Worm (Caenorhabditis elegans) whole organism, L2 larva: ENCODE measurements around the gene ints-13.
A peak's percentile ranks its signal among the peaks of the same experiment; 100 is the strongest.

Experiments
- C34F6.9 ChIP-seq: fragments of 150-350 bp; optimal IDR thresholded peaks from 2 replicates; lab custom pipeline; 2014; ENCODE audit warnings: missing biosample characterization, missing genetic modification characterization
- F13H6.1 ChIP-seq: sonication (generic microtip); optimal IDR thresholded peaks from 2 replicates; lab custom pipeline; 2016; ENCODE audit warnings: missing genetic modification characterization, missing compliant biosample characterization
- Y55F3AM.14 ChIP-seq: fragments of 200-800 bp; sonication (Bioruptor generic); optimal IDR thresholded peaks from 2 replicates; lab custom pipeline; 2018; ENCODE audit warnings: mild to moderate bottlenecking, missing genetic modification characterization, missing compliant biosample characterization
- ZK546.5 ChIP-seq: sonication (generic microtip); optimal IDR thresholded peaks from 2 replicates; lab custom pipeline; 2017; ENCODE audit warnings: missing biosample characterization, missing genetic modification characterization
- alr-1 ChIP-seq: fragments of 150-350 bp; optimal IDR thresholded peaks from 2 replicates; lab custom pipeline; 2014; ENCODE audit warnings: missing biosample characterization, missing genetic modification characterization
- aly-2 ChIP-seq: fragments of 150-350 bp; optimal IDR thresholded peaks from 2 replicates; lab custom pipeline; 2014; ENCODE audit warnings: missing biosample characterization, missing genetic modification characterization
- ama-1 ChIP-seq: fragments of 150-350 bp; optimal IDR thresholded peaks from 2 replicates; lab custom pipeline; 2018; ENCODE audit warnings: inconsistent platforms
- blmp-1 ChIP-seq: sonication (generic microtip); optimal IDR thresholded peaks from 2 replicates; lab custom pipeline; 2017; ENCODE audit warnings: missing genetic modification characterization, mild to moderate bottlenecking, missing compliant biosample characterization, antibody characterized with exemption, moderate library complexity; ENCODE audit not compliant: insufficient read depth
- ceh-82 ChIP-seq: fragments of 150-350 bp; optimal IDR thresholded peaks from 2 replicates; lab custom pipeline; 2014; ENCODE audit warnings: missing biosample characterization, missing genetic modification characterization
- crh-2 ChIP-seq: sonication (generic microtip); optimal IDR thresholded peaks from 2 replicates; lab custom pipeline; 2017; ENCODE audit warnings: missing biosample characterization, missing genetic modification characterization
- dmd-4 ChIP-seq: sonication (generic microtip); optimal IDR thresholded peaks from 2 replicates; lab custom pipeline; 2017; ENCODE audit warnings: missing biosample characterization, missing genetic modification characterization
- elt-3 ChIP-seq: sonication (generic microtip); optimal IDR thresholded peaks from 2 replicates; lab custom pipeline; 2017; ENCODE audit warnings: missing biosample characterization, missing genetic modification characterization
- fos-1 ChIP-seq: fragments of 150-350 bp; optimal IDR thresholded peaks from 2 replicates; lab custom pipeline; 2014; ENCODE audit warnings: missing biosample characterization, missing genetic modification characterization
- gmeb-1 ChIP-seq: fragments of 150-350 bp; optimal IDR thresholded peaks from 2 replicates; lab custom pipeline; 2014; ENCODE audit warnings: missing biosample characterization, missing genetic modification characterization
- lin-13 ChIP-seq: fragments of 150-350 bp; optimal IDR thresholded peaks from 2 replicates; lab custom pipeline; 2014; ENCODE audit warnings: missing biosample characterization, missing genetic modification reagents, missing genetic modification characterization
- lin-39 ChIP-seq: fragments of 150-350 bp; optimal IDR thresholded peaks from 2 replicates; lab custom pipeline; 2014; ENCODE audit warnings: missing biosample characterization, missing genetic modification reagents, missing genetic modification characterization
- lsy-2 ChIP-seq, 2 experiments: fragments of 150-350 bp in 1 of 2; sonication (generic microtip) in 1 of 2; optimal IDR thresholded peaks; 2 replicates each; lab custom pipeline; 2014 to 2017; ENCODE audit warnings: missing biosample characterization in 2 of 2, missing genetic modification characterization in 2 of 2
- mab-5 ChIP-seq: fragments of 150-350 bp; optimal IDR thresholded peaks from 2 replicates; lab custom pipeline; 2014; ENCODE audit warnings: missing biosample characterization, missing genetic modification characterization
- mbf-1 ChIP-seq: sonication (generic microtip); optimal IDR thresholded peaks from 2 replicates; lab custom pipeline; 2017; ENCODE audit warnings: missing biosample characterization, missing genetic modification characterization
- mdl-1 ChIP-seq, 2 experiments: fragments of 150-350 bp in 1 of 2; sonication (generic microtip) in 1 of 2; optimal IDR thresholded peaks; 2 replicates each; lab custom pipeline; 2017; ENCODE audit warnings: missing biosample characterization in 2 of 2, missing genetic modification characterization in 2 of 2
- nhr-10 ChIP-seq: sonication (generic microtip); optimal IDR thresholded peaks from 2 replicates; lab custom pipeline; 2017; ENCODE audit warnings: missing biosample characterization, missing genetic modification characterization
- nhr-11 ChIP-seq: fragments of 150-350 bp; optimal IDR thresholded peaks from 2 replicates; lab custom pipeline; 2014; ENCODE audit warnings: missing biosample characterization, missing genetic modification characterization
- nhr-129 ChIP-seq: fragments of 150-350 bp; optimal IDR thresholded peaks from 2 replicates; lab custom pipeline; 2014; ENCODE audit warnings: missing biosample characterization, missing genetic modification characterization
- nhr-21 ChIP-seq: fragments of 150-350 bp; optimal IDR thresholded peaks from 2 replicates; lab custom pipeline; 2014; ENCODE audit warnings: missing biosample characterization, missing genetic modification characterization
- nhr-23 ChIP-seq: fragments of 150-350 bp; optimal IDR thresholded peaks from 2 replicates; lab custom pipeline; 2014; ENCODE audit warnings: missing biosample characterization, missing genetic modification reagents, missing genetic modification characterization
- nhr-237 ChIP-seq: fragments of 150-350 bp; optimal IDR thresholded peaks from 2 replicates; lab custom pipeline; 2014; ENCODE audit warnings: missing biosample characterization, missing genetic modification characterization
- nhr-25 ChIP-seq: fragments of 150-350 bp; sonication (generic microtip); optimal IDR thresholded peaks from 3 replicates; lab custom pipeline; 2014; ENCODE audit warnings: missing biosample characterization, missing genetic modification characterization
- nhr-6 ChIP-seq: fragments of 150-350 bp; optimal IDR thresholded peaks from 2 replicates; lab custom pipeline; 2014; ENCODE audit warnings: missing biosample characterization, missing genetic modification characterization
- nhr-77 ChIP-seq: fragments of 150-350 bp; optimal IDR thresholded peaks from 2 replicates; lab custom pipeline; 2014; ENCODE audit warnings: missing biosample characterization, missing genetic modification characterization
- sem-4 ChIP-seq: fragments of 150-350 bp; optimal IDR thresholded peaks from 2 replicates; lab custom pipeline; 2014; ENCODE audit warnings: missing biosample characterization, missing genetic modification reagents, missing genetic modification characterization
- sma-3 ChIP-seq: sonication (generic microtip); optimal IDR thresholded peaks from 2 replicates; lab custom pipeline; 2016; ENCODE audit warnings: missing genetic modification reagents, missing genetic modification characterization, missing compliant biosample characterization
- sma-9 ChIP-seq, 2 experiments: fragments of 150-350 bp in 1 of 2; sonication (generic microtip) in 1 of 2; optimal IDR thresholded peaks; 2 replicates each; lab custom pipeline; 2014 to 2016; ENCODE audit warnings: missing genetic modification characterization in 2 of 2, mild to moderate bottlenecking in 1 of 2, missing biosample characterization in 1 of 2, missing compliant biosample characterization in 1 of 2, missing genetic modification reagents in 1 of 2, moderate library complexity in 1 of 2
- unc-55 ChIP-seq: fragments of 150-350 bp; sonication (generic microtip); optimal IDR thresholded peaks from 3 replicates; lab custom pipeline; 2014; ENCODE audit warnings: missing biosample characterization, missing genetic modification reagents, missing genetic modification characterization
- unc-62 ChIP-seq: fragments of 150-350 bp; optimal IDR thresholded peaks from 2 replicates; lab custom pipeline; 2014; ENCODE audit warnings: missing biosample characterization, missing genetic modification reagents, missing genetic modification characterization
- zag-1 ChIP-seq: fragments of 150-350 bp; optimal IDR thresholded peaks from 2 replicates; lab custom pipeline; 2014; ENCODE audit warnings: missing biosample characterization, missing genetic modification characterization
- ztf-1 ChIP-seq: fragments of 200-800 bp; sonication (Bioruptor generic); conservative IDR thresholded peaks from 2 replicates; pipeline ENCODE4 v1.3.6; 2022; ENCODE audit warnings: missing genetic modification characterization, missing compliant biosample characterization
- ztf-11 ChIP-seq: sonication (generic microtip); optimal IDR thresholded peaks from 2 replicates; lab custom pipeline; 2017; ENCODE audit warnings: missing biosample characterization, missing genetic modification characterization

ints-13 gene

ce11 chrIV:275146-275545, 37.9 kb upstream of the ints-13 start:
- TF ChIP-seq nhr-6 (tag; lab: Kevin White, UChicago): no peak
- TF ChIP-seq nhr-21 (tag; lab: Kevin White, UChicago): no peak
- no peak for TF ChIP-seq sma-3
- no peak for TF ChIP-seq unc-55 (GFP tag; lab: Kevin White, UChicago)
- TF ChIP-seq mbf-1: no peak
- no peak for TF ChIP-seq mdl-1 (tag; optimal IDR thresholded peaks at IDR 0.05; lab: Kevin White, UChicago)
- TF ChIP-seq sma-9 (GFP tag; optimal IDR thresholded peaks at IDR 0.05; lab: Kevin White, UChicago): peak; percentile 17
- TF ChIP-seq sma-9 (tag; optimal IDR thresholded peaks at IDR 0.05; lab: Kevin White, UChicago): no peak
- no peak for TF ChIP-seq crh-2
- no peak for TF ChIP-seq nhr-25 (tag; lab: Kevin White, UChicago)
- TF ChIP-seq ama-1 (lab: Kevin White, UChicago): no peak
- peak in 1 of 2 experiments; percentile 11 for TF ChIP-seq lsy-2 (tag; optimal IDR thresholded peaks at IDR 0.05; lab: Kevin White, UChicago)
- TF ChIP-seq ztf-1 (GFP tag; lab: Robert Waterston, UW): no peak
- peak; percentile 46 for TF ChIP-seq gmeb-1 (tag; lab: Kevin White, UChicago)
- no peak for TF ChIP-seq nhr-10 (tag; lab: Kevin White, UChicago)
- no peak for TF ChIP-seq sem-4 (tag; lab: Kevin White, UChicago)
- no peak for TF ChIP-seq Y55F3AM.14 (GFP tag; lab: Kevin White, UChicago)
- no peak for TF ChIP-seq ztf-11
- no peak for TF ChIP-seq unc-62 (GFP tag; lab: Kevin White, UChicago)
- no peak for TF ChIP-seq aly-2 (tag; lab: Kevin White, UChicago)
- no peak for TF ChIP-seq elt-3
- no peak for TF ChIP-seq C34F6.9 (tag; lab: Kevin White, UChicago)

DNA sequence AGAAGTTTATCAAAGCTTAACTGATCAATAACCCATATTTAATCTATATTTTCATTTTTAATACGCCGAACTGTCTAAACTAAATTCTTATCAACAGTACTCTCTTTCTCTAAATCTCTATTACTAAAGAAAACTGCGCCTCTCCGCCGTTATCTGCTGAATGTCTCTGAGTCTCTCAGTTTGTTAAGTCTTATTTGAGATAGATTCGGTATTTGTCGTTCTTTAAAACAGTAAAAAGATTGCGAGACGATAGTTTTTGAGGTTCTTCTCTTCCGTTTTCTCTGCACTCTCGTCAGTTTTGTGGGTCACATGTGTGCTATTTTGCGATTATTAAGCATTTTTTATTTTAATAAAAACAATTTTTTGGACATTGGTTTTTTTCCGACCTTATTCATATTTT, 36.9 kb upstream of the ints-13 start, which contains the start of gene sma-10:
sma-10 (plus strand) TSS at position 236 of the 400 bp plus-strand sequence.
- TF ChIP-seq zag-1 (tag; lab: Kevin White, UChicago) (no peak), F13H6.1 (peak; percentile 51), C34F6.9 (tag; lab: Kevin White, UChicago) (peak; percentile 3), dmd-4 (no peak), fos-1 (tag; lab: Kevin White, UChicago) (peak; percentile 93), gmeb-1 (tag; lab: Kevin White, UChicago) (peak; percentile 71), nhr-25 (tag; lab: Kevin White, UChicago) (peak; percentile 39), nhr-21 (tag; lab: Kevin White, UChicago) (peak; percentile 37), ceh-82 (tag; lab: Kevin White, UChicago) (no peak), sma-9 (GFP tag; optimal IDR thresholded peaks at IDR 0.05; lab: Kevin White, UChicago) (peak; percentile 91), sma-9 (tag; optimal IDR thresholded peaks at IDR 0.05; lab: Kevin White, UChicago) (no peak), crh-2 (peak; percentile 82), nhr-11 (tag; lab: Kevin White, UChicago) (no peak), nhr-77 (tag; lab: Kevin White, UChicago) (no peak), mab-5 (tag; lab: Kevin White, UChicago) (no peak), nhr-23 (no peak), sma-3 (peak; percentile 82), alr-1 (tag; lab: Kevin White, UChicago) (no peak), nhr-129 (peak; percentile 31)
- TF ChIP-seq, all 48 proteins: peak for 10

- TF ChIP-seq nhr-237 (tag; lab: Kevin White, UChicago) (no peak), F13H6.1 (no peak), mbf-1 (no peak), lin-39 (no peak)
Observed at ce11 chrIV:273299-273698, 36.0 kb upstream of the ints-13 start, which contains the start of gene srh-282. srh-282 (minus strand) TSS chrIV:273399.

DNA sequence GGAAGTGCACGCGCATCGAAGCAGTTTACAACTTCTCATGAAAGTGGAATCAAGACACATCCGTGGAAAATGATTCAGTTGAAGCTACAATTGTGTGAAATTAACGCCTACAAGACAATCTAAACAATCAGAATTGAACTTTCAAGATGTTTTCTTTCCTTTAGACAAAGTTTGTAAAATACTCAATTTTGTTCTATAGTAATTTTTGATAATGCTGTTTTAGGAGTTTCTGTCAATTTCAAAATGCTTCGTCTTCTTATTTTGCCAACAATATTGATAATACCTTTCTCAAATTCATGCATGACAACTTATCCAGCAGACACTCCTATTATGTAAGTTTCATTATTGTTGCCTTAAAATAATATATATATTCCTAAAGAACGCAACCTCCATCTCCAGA, 31.9 kb upstream of the ints-13 start, which contains the start of gene T21D12.11:
T21D12.11 (plus strand) TSS at position 301 of the 400 bp plus-strand sequence.
- no peak for TF ChIP-seq sem-4 (tag; lab: Kevin White, UChicago)
- TF ChIP-seq ZK546.5 (tag; lab: Kevin White, UChicago): no peak
- TF ChIP-seq F13H6.1: no peak
- no peak for TF ChIP-seq Y55F3AM.14 (GFP tag; lab: Kevin White, UChicago)
- no peak for TF ChIP-seq fos-1 (tag; lab: Kevin White, UChicago)
- TF ChIP-seq zag-1 (tag; lab: Kevin White, UChicago): no peak
- no peak for TF ChIP-seq lin-13 (GFP tag; lab: Kevin White, UChicago)
- TF ChIP-seq unc-55 (GFP tag; lab: Kevin White, UChicago): no peak
- TF ChIP-seq blmp-1: no peak
- TF ChIP-seq nhr-77 (tag; lab: Kevin White, UChicago): no peak
- no peak for TF ChIP-seq nhr-21 (tag; lab: Kevin White, UChicago)
- TF ChIP-seq nhr-11 (tag; lab: Kevin White, UChicago): no peak
